Worm (Caenorhabditis elegans): Measurements from ENCODE around the gene dnj-14.

dnj-14 gene

DNA sequence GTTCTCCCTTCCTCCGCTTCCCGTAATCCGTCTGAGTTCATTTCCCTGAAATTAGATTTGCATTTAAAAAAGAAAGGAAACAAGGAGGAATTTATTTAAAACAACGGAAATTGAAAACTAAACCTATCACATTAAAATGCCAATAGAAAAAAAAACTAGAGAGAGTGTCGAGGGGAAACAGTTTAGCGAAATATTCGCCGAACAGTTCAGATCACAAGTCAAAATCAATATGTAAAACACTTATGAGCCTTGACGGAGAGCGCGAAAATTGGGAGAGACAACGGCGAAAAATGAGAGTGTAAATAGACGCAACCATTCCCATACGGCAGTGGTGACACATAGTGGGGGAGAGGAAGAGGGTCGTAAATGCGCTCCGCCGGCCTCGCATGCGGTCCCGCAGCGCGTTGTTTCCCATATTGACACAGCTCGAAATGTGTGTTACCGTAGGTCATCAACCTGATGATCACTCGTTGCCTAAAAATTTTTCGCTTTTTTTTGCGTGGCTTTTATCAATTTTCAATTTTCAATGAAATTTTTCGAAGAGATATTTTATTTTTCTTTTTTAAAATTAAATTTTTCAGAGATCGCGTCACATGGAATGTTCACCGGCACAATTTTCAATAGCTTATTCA, at the start of gene dnj-14, which contains the start of gene glit-1:
TSS of gene dnj-14 (minus strand) at position 51 of the 632 bp plus-strand sequence.
TSS of gene glit-1 (plus strand) at position 582 of the 632 bp plus-strand sequence.
- TF ChIP-seq ZK546.5 (tag; optimal IDR thresholded peaks at IDR 0.05) = peak; percentile 51
- no peak for TF ChIP-seq nhr-12 (tag; optimal IDR thresholded peaks at IDR 0.05)
- TF ChIP-seq nhr-23 (tag; optimal IDR thresholded peaks at IDR 0.05) = no peak
- TF ChIP-seq dmd-4 (tag; optimal IDR thresholded peaks at IDR 0.05) = no peak
- TF ChIP-seq nhr-77 (tag; optimal IDR thresholded peaks at IDR 0.05) = no peak
- no peak for TF ChIP-seq ceh-16 (tag; optimal IDR thresholded peaks at IDR 0.05)
- peak; percentile 97 for TF ChIP-seq fos-1 (tag; optimal IDR thresholded peaks at IDR 0.05)
- TF ChIP-seq nhr-237 (tag; optimal IDR thresholded peaks at IDR 0.05) = no peak
- peak; percentile 94 for TF ChIP-seq nhr-129 (tag; optimal IDR thresholded peaks at IDR 0.05)
- no peak for TF ChIP-seq ztf-11 (tag; optimal IDR thresholded peaks at IDR 0.05)
- peak; percentile 79 for TF ChIP-seq egl-27 (tag; optimal IDR thresholded peaks at IDR 0.05)
- TF ChIP-seq unc-55 (GFP tag; optimal IDR thresholded peaks at IDR 0.05) = peak; percentile 95
- TF ChIP-seq zag-1 (tag; optimal IDR thresholded peaks at IDR 0.05) = peak; percentile 70
- TF ChIP-seq mdl-1 (tag; optimal IDR thresholded peaks at IDR 0.05) = peak; percentile 48 to 76
- peak; percentile 75 for TF ChIP-seq gmeb-1 (tag; optimal IDR thresholded peaks at IDR 0.05)
- TF ChIP-seq lin-39 (tag; optimal IDR thresholded peaks at IDR 0.05) = no peak
- TF ChIP-seq snpc-4 (tag; optimal IDR thresholded peaks at IDR 0.05) = peak; percentile 66
- TF ChIP-seq elt-3 (tag; optimal IDR thresholded peaks at IDR 0.05) = no peak
- TF ChIP-seq unc-62 (GFP tag; optimal IDR thresholded peaks at IDR 0.05) = no peak
- TF ChIP-seq ama-1 (optimal IDR thresholded peaks at IDR 0.05) = no peak
- TF ChIP-seq lin-11 (tag; optimal IDR thresholded peaks at IDR 0.05) = peak; percentile 79
- peak; percentile 93 to 99 for TF ChIP-seq lsy-2 (tag; optimal IDR thresholded peaks at IDR 0.05)
- TF ChIP-seq nhr-21 (tag; optimal IDR thresholded peaks at IDR 0.05) = peak; percentile 77
- peak; percentile 67 for TF ChIP-seq sem-4 (tag; optimal IDR thresholded peaks at IDR 0.05)
- no peak for TF ChIP-seq ztf-1 (GFP tag; conservative IDR thresholded peaks at IDR 0.05)
- no peak for TF ChIP-seq mab-5 (tag; optimal IDR thresholded peaks at IDR 0.05)
- peak; percentile 71 for TF ChIP-seq nhr-6 (tag; optimal IDR thresholded peaks at IDR 0.05)
- TF ChIP-seq lin-13 (GFP tag; optimal IDR thresholded peaks at IDR 0.05) = peak; percentile 88
- TF ChIP-seq nhr-25 (tag; optimal IDR thresholded peaks at IDR 0.05) = peak; percentile 90
- TF ChIP-seq alr-1 (tag; optimal IDR thresholded peaks at IDR 0.05) = no peak
- peak; percentile 1 for TF ChIP-seq ceh-82 (tag; optimal IDR thresholded peaks at IDR 0.05)
- TF ChIP-seq aly-2 (tag; optimal IDR thresholded peaks at IDR 0.05) = no peak
- TF ChIP-seq Y55F3AM.14 (GFP tag; optimal IDR thresholded peaks at IDR 0.05) = peak; percentile 52
- peak; percentile 95 for TF ChIP-seq crh-2 (tag; optimal IDR thresholded peaks at IDR 0.05)
- no peak for TF ChIP-seq nhr-11 (tag; optimal IDR thresholded peaks at IDR 0.05)
- peak; percentile 94 for TF ChIP-seq F13H6.1 (tag; optimal IDR thresholded peaks at IDR 0.05)
- peak; percentile 69 for TF ChIP-seq blmp-1 (tag; optimal IDR thresholded peaks at IDR 0.05; ENCODE audit: insufficient read depth)
- TF ChIP-seq elt-1 (tag; optimal IDR thresholded peaks at IDR 0.05) = no peak
- no peak for TF ChIP-seq nhr-10 (tag; optimal IDR thresholded peaks at IDR 0.05)
- TF ChIP-seq sma-9 (GFP tag; optimal IDR thresholded peaks at IDR 0.05) = peak; percentile 92
- TF ChIP-seq sma-9 (tag; optimal IDR thresholded peaks at IDR 0.05) = no peak
- TF ChIP-seq C34F6.9 (tag; optimal IDR thresholded peaks at IDR 0.05) = peak; percentile 93
- no peak for TF ChIP-seq unc-39 (tag; optimal IDR thresholded peaks at IDR 0.05)
- peak; percentile 91 for TF ChIP-seq sma-3 (GFP tag; optimal IDR thresholded peaks at IDR 0.05)
- no peak for TF ChIP-seq R02D3.7 (tag; optimal IDR thresholded peaks at IDR 0.05)
- peak; percentile 43 for TF ChIP-seq ztf-4 (tag; optimal IDR thresholded peaks at IDR 0.05)

- TF ChIP-seq nhr-237 (tag; optimal IDR thresholded peaks at IDR 0.05) (no peak), R02D3.7 (tag; optimal IDR thresholded peaks at IDR 0.05) (no peak)
These were observed 48.2 kb upstream of the dnj-14 start for ce11 chrX:4759718-4760117.

Data from whole organism, L2 larva.